Fruit fly (Drosophila melanogaster) whole organism, wandering third instar larva: ENCODE data around the gene sw.
"Not testable (repeated sequence)": the region's sequence is repeated elsewhere in the genome, so short reads cannot be mapped to it uniquely, and the experiment has no call there.

Experiments used
- CG32264 ChIP-seq: fragments of 200-800 bp; sonication (Bioruptor generic); optimal IDR thresholded peaks from 2 replicates; lab custom pipeline; 2016; ENCODE audit warnings: missing biosample characterization, missing genetic modification characterization
- CG9705 ChIP-seq: fragments of 200-800 bp; sonication (Bioruptor generic); optimal IDR thresholded peaks from 2 replicates; lab custom pipeline; 2018; ENCODE audit warnings: missing biosample characterization, mild to moderate bottlenecking, missing genetic modification characterization
- Dfd ChIP-seq: fragments of >200 bp; optimal IDR thresholded peaks from 2 replicates; lab custom pipeline; 2017; ENCODE audit warnings: missing biosample characterization, missing genetic modification characterization
- Hr78 ChIP-seq: fragments of >200 bp; optimal IDR thresholded peaks from 2 replicates; lab custom pipeline; 2017; ENCODE audit warnings: missing biosample characterization, missing genetic modification characterization
- br ChIP-seq: fragments of 200-800 bp; sonication (Bioruptor generic); optimal IDR thresholded peaks from 2 replicates; lab custom pipeline; 2016; ENCODE audit warnings: missing biosample characterization, missing genetic modification characterization
- dmrt93B ChIP-seq: fragments of 200-800 bp; sonication (Bioruptor generic); optimal IDR thresholded peaks from 2 replicates; lab custom pipeline; 2018; ENCODE audit warnings: missing biosample characterization, mild to moderate bottlenecking, missing genetic modification characterization
- ey ChIP-seq: fragments of 200-800 bp; sonication (Bioruptor generic); optimal IDR thresholded peaks from 2 replicates; lab custom pipeline; 2016; ENCODE audit warnings: missing biosample characterization, missing genetic modification characterization
- pan ChIP-seq: fragments of >200 bp; optimal IDR thresholded peaks from 2 replicates; lab custom pipeline; 2017
- psq ChIP-seq: fragments of 200-800 bp; sonication (Bioruptor generic); optimal IDR thresholded peaks from 3 replicates; lab custom pipeline; 2017; ENCODE audit warnings: missing biosample characterization, mild to moderate bottlenecking, missing genetic modification characterization, moderate library complexity

DNA sequence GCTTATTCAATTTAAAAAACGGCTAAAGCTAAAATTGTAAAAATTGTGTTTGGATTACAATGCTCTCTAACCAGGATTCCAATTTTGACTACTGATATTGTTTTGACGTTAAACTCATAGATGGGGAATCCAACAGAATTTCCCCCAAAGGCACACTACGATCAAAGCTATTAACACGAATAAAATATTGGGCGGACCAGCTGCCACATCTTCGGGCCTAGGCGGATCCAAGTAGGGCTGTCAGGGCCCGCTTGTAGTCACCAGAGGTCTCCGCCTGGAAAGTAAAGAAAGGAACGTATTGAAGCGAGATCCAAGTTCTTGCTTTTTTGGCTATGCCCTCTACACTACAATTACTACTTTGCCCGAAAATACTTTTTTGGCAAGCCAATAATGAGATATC is 57.6 kb downstream of the sw start, which contains the start of gene Sdic1:
- TF ChIP-seq Dfd (GFP tag; lab: Kevin White, UChicago); Hr78; br (GFP tag; lab: Kevin White, UChicago); pan (lab: Kevin White, UChicago); CG32264 (GFP tag; lab: Kevin White, UChicago); dmrt93B (GFP tag; lab: Kevin White, UChicago); psq; ey (GFP tag; lab: Kevin White, UChicago); CG9705 (GFP tag; lab: Kevin White, UChicago): not testable (repeated sequence)
